Worm (Caenorhabditis elegans) whole organism, L1 larva: ENCODE data around the gene ubc-13.
A peak's percentile ranks its signal among the peaks of the same experiment; 100 is the strongest.

Source experiments
- C34B4.2 ChIP-seq: sonication (generic microtip); optimal IDR thresholded peaks from 2 replicates; lab custom pipeline; 2017; ENCODE audit warnings: mild to moderate bottlenecking, missing genetic modification characterization, missing compliant biosample characterization
- F16B12.6 ChIP-seq: fragments of 150-350 bp; optimal IDR thresholded peaks from 2 replicates; lab custom pipeline; 2014; ENCODE audit warnings: missing biosample characterization, missing genetic modification characterization
- Y116A8C.19 ChIP-seq: sonication (generic microtip); optimal IDR thresholded peaks from 2 replicates; lab custom pipeline; 2016; ENCODE audit warnings: missing compliant biosample characterization, missing genetic modification characterization, borderline replicate concordance
- aha-1 ChIP-seq: fragments of 150-350 bp; optimal IDR thresholded peaks from 2 replicates; lab custom pipeline; 2014; ENCODE audit warnings: missing biosample characterization, missing genetic modification characterization
- alr-1 ChIP-seq: fragments of 200-800 bp; sonication (Bioruptor generic); optimal IDR thresholded peaks from 2 replicates; lab custom pipeline; 2018; ENCODE audit warnings: borderline replicate concordance, mild to moderate bottlenecking, missing genetic modification characterization, missing compliant biosample characterization
- aly-2 ChIP-seq: fragments of 150-350 bp; optimal IDR thresholded peaks from 2 replicates; lab custom pipeline; 2014; ENCODE audit warnings: missing biosample characterization, missing genetic modification characterization
- ama-1 ChIP-seq: fragments of 150-350 bp; optimal IDR thresholded peaks from 2 replicates; lab custom pipeline; 2014
- blmp-1 ChIP-seq: fragments of 150-350 bp; optimal IDR thresholded peaks from 2 replicates; lab custom pipeline; 2014; ENCODE audit warnings: missing biosample characterization, missing genetic modification characterization
- ceh-82 ChIP-seq, 3 experiments: fragments of 150-350 bp in 1 of 3; sonication (generic microtip) in 2 of 3; optimal IDR thresholded peaks; 2 replicates each; lab custom pipeline; 2014 to 2017; ENCODE audit warnings: missing biosample characterization in 3 of 3, missing genetic modification characterization in 3 of 3
- ceh-90 ChIP-seq: sonication (generic microtip); optimal IDR thresholded peaks from 2 replicates; lab custom pipeline; 2016; ENCODE audit warnings: missing genetic modification characterization, missing compliant biosample characterization
- ces-1 ChIP-seq: fragments of 150-350 bp; optimal IDR thresholded peaks from 2 replicates; lab custom pipeline; 2014; ENCODE audit warnings: missing biosample characterization, missing genetic modification reagents, missing genetic modification characterization
- egl-13 ChIP-seq: sonication (generic microtip); optimal IDR thresholded peaks from 2 replicates; lab custom pipeline; 2016; ENCODE audit warnings: missing genotype, missing genetic modification reagents, missing genetic modification characterization, missing compliant biosample characterization
- elt-2 ChIP-seq: sonication (generic microtip); optimal IDR thresholded peaks from 2 replicates; lab custom pipeline; 2016; ENCODE audit warnings: missing genetic modification characterization, mild to moderate bottlenecking, inconsistent platforms, missing compliant biosample characterization, missing genetic modification reagents
- ets-5 ChIP-seq: fragments of 200-800 bp; sonication (Bioruptor generic); IDR thresholded peaks from 2 replicates; pipeline ENCODE4 v1.3.6; 2022; ENCODE audit warnings: missing genetic modification characterization, missing compliant biosample characterization
- fkh-10 ChIP-seq: sonication (generic microtip); optimal IDR thresholded peaks from 2 replicates; lab custom pipeline; 2017; ENCODE audit warnings: missing biosample characterization, missing genetic modification reagents, missing genetic modification characterization
- fkh-4 ChIP-seq: sonication (generic microtip); optimal IDR thresholded peaks from 2 replicates; lab custom pipeline; 2016; ENCODE audit warnings: missing compliant biosample characterization, missing genetic modification characterization, borderline replicate concordance
- fos-1 ChIP-seq: fragments of 150-350 bp; optimal IDR thresholded peaks from 2 replicates; lab custom pipeline; 2014; ENCODE audit warnings: missing biosample characterization, missing genetic modification characterization
- hlh-4 ChIP-seq: sonication (generic microtip); optimal IDR thresholded peaks from 2 replicates; lab custom pipeline; 2016; ENCODE audit warnings: mild to moderate bottlenecking, missing genetic modification characterization, missing compliant biosample characterization
- hpl-2 ChIP-seq: fragments of 150-350 bp; optimal IDR thresholded peaks from 2 replicates; lab custom pipeline; 2014; ENCODE audit warnings: missing biosample characterization, missing genetic modification reagents, missing genetic modification characterization
- irx-1 ChIP-seq: sonication (generic microtip); optimal IDR thresholded peaks from 2 replicates; lab custom pipeline; 2016; ENCODE audit warnings: missing genetic modification characterization, missing compliant biosample characterization
- lin-13 ChIP-seq: fragments of 150-350 bp; optimal IDR thresholded peaks from 2 replicates; lab custom pipeline; 2014; ENCODE audit warnings: missing biosample characterization, missing genetic modification reagents, missing genetic modification characterization
- lin-14 ChIP-seq: fragments of 200-800 bp; sonication (Bioruptor generic); optimal IDR thresholded peaks from 2 replicates; lab custom pipeline; 2018; ENCODE audit warnings: mild to moderate bottlenecking, missing genetic modification characterization, moderate library complexity, missing compliant biosample characterization
- mef-2 ChIP-seq: fragments of 150-350 bp; optimal IDR thresholded peaks from 2 replicates; lab custom pipeline; 2014; ENCODE audit warnings: missing biosample characterization, missing genetic modification characterization
- mep-1 ChIP-seq: fragments of 150-350 bp; optimal IDR thresholded peaks from 2 replicates; lab custom pipeline; 2014; ENCODE audit warnings: missing biosample characterization, missing genetic modification characterization
- nhr-12 ChIP-seq: sonication (generic microtip); optimal IDR thresholded peaks from 2 replicates; lab custom pipeline; 2017; ENCODE audit warnings: missing biosample characterization, missing genetic modification characterization
- nhr-20 ChIP-seq: sonication (generic microtip); optimal IDR thresholded peaks from 2 replicates; lab custom pipeline; 2016; ENCODE audit warnings: mild to moderate bottlenecking, missing genetic modification characterization, missing compliant biosample characterization
- nhr-237 ChIP-seq: fragments of 150-350 bp; optimal IDR thresholded peaks from 2 replicates; lab custom pipeline; 2014; ENCODE audit warnings: missing biosample characterization, missing genetic modification characterization
- nhr-28 ChIP-seq: fragments of 150-350 bp; optimal IDR thresholded peaks from 2 replicates; lab custom pipeline; 2014; ENCODE audit warnings: missing biosample characterization, missing genetic modification characterization
- nhr-47 ChIP-seq: sonication (generic microtip); optimal IDR thresholded peaks from 2 replicates; lab custom pipeline; 2016; ENCODE audit warnings: mild to moderate bottlenecking, missing genetic modification characterization, moderate library complexity, missing compliant biosample characterization
- nhr-76 ChIP-seq: sonication (generic microtip); optimal IDR thresholded peaks from 2 replicates; lab custom pipeline; 2017; ENCODE audit warnings: missing biosample characterization, missing genetic modification characterization
- nhr-77 ChIP-seq: fragments of 150-350 bp; optimal IDR thresholded peaks from 2 replicates; lab custom pipeline; 2014; ENCODE audit warnings: missing biosample characterization, missing genetic modification characterization
- nhr-84 ChIP-seq: sonication (generic microtip); optimal IDR thresholded peaks from 2 replicates; lab custom pipeline; 2017; ENCODE audit warnings: missing biosample characterization, missing genetic modification characterization
- nhr-85 ChIP-seq: sonication (generic microtip); peaks from one replicate; lab custom pipeline; 2016; ENCODE audit warnings: missing genetic modification characterization, inconsistent platforms, missing compliant biosample characterization
- nhr-90 ChIP-seq: sonication (generic microtip); optimal IDR thresholded peaks from 2 replicates; lab custom pipeline; 2016; ENCODE audit warnings: mild to moderate bottlenecking, missing genetic modification characterization, missing compliant biosample characterization; ENCODE audit not compliant: poor library complexity
- pqm-1 ChIP-seq: sonication (generic microtip); optimal IDR thresholded peaks from 3 replicates; lab custom pipeline; 2017; ENCODE audit warnings: missing biosample characterization, missing genetic modification characterization
- skn-1 ChIP-seq: fragments of 150-350 bp; optimal IDR thresholded peaks from 2 replicates; lab custom pipeline; 2014; ENCODE audit warnings: missing biosample characterization, missing genetic modification characterization
- snpc-4 ChIP-seq: fragments of 150-350 bp; optimal IDR thresholded peaks from 2 replicates; lab custom pipeline; 2014; ENCODE audit warnings: missing biosample characterization, missing genetic modification characterization
- snu-23 ChIP-seq: sonication (generic microtip); optimal IDR thresholded peaks from 2 replicates; lab custom pipeline; 2016; ENCODE audit warnings: missing genetic modification characterization, missing compliant biosample characterization
- sptf-1 ChIP-seq: fragments of 150-350 bp; optimal IDR thresholded peaks from 2 replicates; lab custom pipeline; 2014; ENCODE audit warnings: missing biosample characterization, missing genetic modification characterization
- sup-37 ChIP-seq: fragments of 200-800 bp; sonication (Bioruptor generic); optimal IDR thresholded peaks from 2 replicates; lab custom pipeline; 2018; ENCODE audit warnings: mild to moderate bottlenecking, missing genetic modification characterization, missing compliant biosample characterization
- swsn-7 ChIP-seq: sonication (generic microtip); optimal IDR thresholded peaks from 2 replicates; lab custom pipeline; 2016; ENCODE audit warnings: missing genetic modification characterization, missing compliant biosample characterization
- tbx-2 ChIP-seq: sonication (generic microtip); optimal IDR thresholded peaks from 2 replicates; lab custom pipeline; 2016; ENCODE audit warnings: missing genetic modification characterization, missing compliant biosample characterization
- unc-98 ChIP-seq: fragments of 200-800 bp; sonication (Bioruptor generic); IDR thresholded peaks from 2 replicates; pipeline ENCODE4 v1.3.6; 2022; ENCODE audit warnings: missing genetic modification characterization, missing compliant biosample characterization
- vab-15 ChIP-seq: sonication (generic microtip); optimal IDR thresholded peaks from 2 replicates; lab custom pipeline; 2017; ENCODE audit warnings: missing genotype, mild to moderate bottlenecking, missing genetic modification characterization, missing compliant biosample characterization
- xbp-1 ChIP-seq: sonication (generic microtip); optimal IDR thresholded peaks from 2 replicates; lab custom pipeline; 2016; ENCODE audit warnings: missing genetic modification characterization, missing compliant biosample characterization
- ztf-11 ChIP-seq, 2 experiments: sonication (generic microtip); optimal IDR thresholded peaks; 2 replicates each; lab custom pipeline; 2016 to 2017; ENCODE audit warnings: missing genetic modification characterization in 2 of 2, missing biosample characterization in 1 of 2, missing compliant biosample characterization in 1 of 2
- ztf-4 ChIP-seq: fragments of 150-350 bp; optimal IDR thresholded peaks from 2 replicates; lab custom pipeline; 2014; ENCODE audit warnings: missing biosample characterization, missing genetic modification characterization

The ubc-13 gene

DNA sequence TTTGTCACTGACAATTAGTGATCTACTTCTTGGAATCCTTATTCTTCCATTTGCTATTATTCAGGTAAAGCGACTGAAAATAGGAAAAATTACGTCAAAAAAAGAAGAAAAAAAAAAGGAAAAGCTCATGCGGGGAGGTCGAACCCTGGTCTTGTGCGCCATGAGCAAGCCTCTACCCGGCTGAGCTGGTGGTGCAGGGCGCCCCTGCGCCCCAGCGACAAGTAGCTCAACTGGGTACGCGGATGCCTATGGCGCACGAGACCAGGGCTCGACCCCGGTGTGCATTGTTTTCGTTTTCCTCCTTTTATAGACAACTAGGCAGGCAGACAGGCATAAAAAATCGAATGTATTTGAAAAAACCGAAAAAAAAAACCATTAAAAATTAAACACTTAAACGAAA, 34.8 kb upstream of the ubc-13 start:
- TF ChIP-seq unc-98 (GFP tag; lab: Robert Waterston, UW) (no peak), ces-1 (GFP tag; lab: Kevin White, UChicago) (no peak), sptf-1 (tag; lab: Kevin White, UChicago) (no peak), fos-1 (tag; lab: Kevin White, UChicago) (no peak), aha-1 (tag; lab: Kevin White, UChicago) (no peak), mef-2 (no peak), mep-1 (tag; lab: Kevin White, UChicago) (no peak), skn-1 (no peak), elt-2 (tag; lab: Kevin White, UChicago) (no peak), hpl-2 (no peak), hlh-4 (tag; lab: Kevin White, UChicago) (no peak), Y116A8C.19 (tag; lab: Kevin White, UChicago) (no peak), nhr-90 (no peak), blmp-1 (tag; lab: Kevin White, UChicago) (no peak), lin-14 (GFP tag; lab: Kevin White, UChicago) (no peak), nhr-76 (tag; lab: Kevin White, UChicago) (no peak), nhr-28 (tag; lab: Kevin White, UChicago) (no peak), nhr-77 (no peak)
- TF ChIP-seq, all 84 proteins: peak for 0

ce11 chrIV:2959798-2960197, 34.3 kb upstream of the ubc-13 start, which contains the start of gene ser-6:
Gene ser-6 (plus strand): TSS chrIV:2960098.
- no peak for TF ChIP-seq nhr-85 (tag; lab: Kevin White, UChicago)
- TF ChIP-seq fkh-10 (GFP tag; lab: Kevin White, UChicago), result peak; percentile 33

ce11 chrIV:2935194-2935593, 9.7 kb upstream of the ubc-13 start:
- TF ChIP-seq tbx-2 (tag; lab: Kevin White, UChicago) (no peak), ztf-4 (tag; lab: Kevin White, UChicago) (no peak), elt-2 (tag; lab: Kevin White, UChicago) (no peak), F16B12.6 (no peak), swsn-7 (tag; lab: Kevin White, UChicago) (no peak), C34B4.2 (tag; lab: Kevin White, UChicago) (no peak), nhr-77 (no peak), nhr-84 (tag; lab: Kevin White, UChicago) (no peak), fkh-4 (tag; lab: Kevin White, UChicago) (no peak), sup-37 (GFP tag; lab: Kevin White, UChicago) (no peak), nhr-237 (tag; lab: Kevin White, UChicago) (no peak), snpc-4 (tag; lab: Kevin White, UChicago) (no peak), ztf-11 (tag; optimal IDR thresholded peaks at IDR 0.05; lab: Kevin White, UChicago) (no peak), nhr-47 (tag; lab: Kevin White, UChicago) (no peak)

DNA sequence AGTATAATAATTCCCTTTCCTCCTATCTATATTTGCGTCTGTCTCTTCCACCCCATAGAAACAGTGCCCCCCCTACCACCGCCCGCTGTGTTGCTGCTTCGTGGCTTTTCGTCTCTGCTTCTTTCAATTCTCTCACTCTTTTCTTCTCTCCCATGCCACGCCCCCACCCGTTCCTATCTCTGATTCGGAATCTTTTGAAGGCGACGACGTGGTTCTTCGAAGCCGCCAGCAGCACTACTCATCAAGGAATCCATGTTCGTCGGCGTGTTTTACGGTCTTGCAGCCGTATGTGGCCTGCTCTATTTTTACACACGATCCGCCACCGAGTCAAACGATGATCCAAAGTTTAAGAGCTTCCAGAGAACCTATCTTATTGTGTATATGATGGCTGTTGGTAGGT, 5.7 kb upstream of the ubc-13 start, which contains the start of gene samt-1:
Gene samt-1, plus strand, starts transcription at position 176 of the 400 bp plus-strand sequence.
- TF ChIP-seq F16B12.6 (no peak), Y116A8C.19 (tag; lab: Kevin White, UChicago) (no peak), nhr-12 (tag; lab: Kevin White, UChicago) (no peak)

DNA sequence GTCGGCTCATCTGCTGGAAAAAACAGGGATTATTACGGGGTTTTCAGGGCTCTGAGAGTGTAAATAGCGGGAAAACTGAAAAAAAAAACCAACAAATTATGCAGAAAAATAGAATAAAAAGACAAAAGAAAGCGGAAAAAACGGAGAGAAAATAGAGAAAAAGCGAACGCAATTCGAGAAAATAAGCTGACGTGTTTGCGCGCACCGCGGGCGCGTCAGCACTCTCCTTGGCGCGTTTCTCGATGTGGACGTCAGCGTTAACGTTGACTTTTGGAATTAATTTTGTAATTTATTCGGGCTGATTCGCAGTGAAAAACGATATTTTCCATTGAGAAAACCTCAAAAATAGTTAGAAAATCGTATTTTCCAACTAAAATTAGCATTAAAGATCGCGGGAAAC, 2.9 kb upstream of the ubc-13 start, which contains the start of gene manf-1:
Gene manf-1, minus strand, starts transcription at position 13 of the 400 bp plus-strand sequence.
- TF ChIP-seq nhr-28 (tag; lab: Kevin White, UChicago) (no peak), nhr-47 (tag; lab: Kevin White, UChicago) (peak; percentile 89), ceh-90 (tag; lab: Kevin White, UChicago) (peak; percentile 41), fkh-4 (tag; lab: Kevin White, UChicago) (no peak), ets-5 (GFP tag; lab: Robert Waterston, UW) (no peak), egl-13 (tag; lab: Kevin White, UChicago) (no peak), lin-13 (GFP tag; lab: Kevin White, UChicago) (peak; percentile 69), nhr-20 (tag; lab: Kevin White, UChicago) (peak; percentile 69), aly-2 (tag; lab: Kevin White, UChicago) (peak; percentile 31), xbp-1 (tag; lab: Kevin White, UChicago) (peak; percentile 99), irx-1 (tag; lab: Kevin White, UChicago) (peak; percentile 74), ama-1 (lab: Kevin White, UChicago) (no peak), snu-23 (GFP tag; lab: Kevin White, UChicago) (peak; percentile 82), nhr-237 (tag; lab: Kevin White, UChicago) (no peak), pqm-1 (no peak), alr-1 (tag; lab: Kevin White, UChicago) (no peak), ztf-4 (tag; lab: Kevin White, UChicago) (no peak), hpl-2 (no peak), vab-15 (tag; lab: Kevin White, UChicago) (no peak), ceh-82 (tag; optimal IDR thresholded peaks at IDR 0.05; lab: Kevin White, UChicago) (peak; percentile 55 to 73 (median 62))
